Worm (Caenorhabditis elegans) whole organism, L4 larva: ENCODE measurements around the gene cyn-7.
"Not testable (repeated sequence)": the region's sequence is repeated elsewhere in the genome, so short reads cannot be mapped to it uniquely, and the experiment has no call there.

Source experiments
- D1046.2 ChIP-seq: fragments of 200-800 bp; sonication (Bioruptor generic); IDR thresholded peaks from 2 replicates; pipeline ENCODE4 v1.3.6; 2022; ENCODE audit warnings: missing genetic modification characterization, missing compliant biosample characterization
- T26A8.4 ChIP-seq: fragments of 200-800 bp; sonication (Bioruptor generic); IDR thresholded peaks from 2 replicates; pipeline ENCODE4 v1.3.6; 2022; ENCODE audit warnings: missing genetic modification characterization, missing compliant biosample characterization
- Y105C5A.15 ChIP-seq: fragments of 200-800 bp; sonication (Bioruptor generic); IDR thresholded peaks from 2 replicates; pipeline ENCODE4 v1.3.6; 2022; ENCODE audit warnings: missing genetic modification characterization, missing compliant biosample characterization
- Y5F2A.4 ChIP-seq: fragments of 200-800 bp; sonication (Bioruptor generic); optimal IDR thresholded peaks from 2 replicates; lab custom pipeline; 2018; ENCODE audit warnings: mild to moderate bottlenecking, missing genetic modification characterization, missing compliant biosample characterization
- ZK546.5 ChIP-seq, 2 experiments: sonication (generic microtip); optimal IDR thresholded peaks; 2 replicates each; lab custom pipeline; 2017; ENCODE audit warnings: missing biosample characterization in 2 of 2, missing genetic modification characterization in 2 of 2
- ama-1 ChIP-seq: fragments of 150-350 bp; optimal IDR thresholded peaks from 2 replicates; lab custom pipeline; 2014; ENCODE audit warnings: inconsistent platforms, mixed read lengths
- ces-1 ChIP-seq: fragments of 150-350 bp; sonication (generic microtip); optimal IDR thresholded peaks from 4 replicates; lab custom pipeline; 2014; ENCODE audit warnings: missing biosample characterization, missing genetic modification reagents, missing genetic modification characterization
- cey-2 ChIP-seq: sonication (generic microtip); optimal IDR thresholded peaks from 3 replicates; lab custom pipeline; 2017; ENCODE audit warnings: missing genetic modification characterization, mild to moderate bottlenecking, missing compliant biosample characterization, antibody characterized with exemption, borderline replicate concordance; ENCODE audit not compliant: insufficient read depth
- daf-16 ChIP-seq, 3 experiments: sonication (generic microtip); optimal IDR thresholded peaks; 2 replicates each; lab custom pipeline; 2016 to 2017; ENCODE audit warnings: missing genetic modification characterization in 3 of 3, missing genetic modification reagents in 3 of 3, mild to moderate bottlenecking in 2 of 3, missing compliant biosample characterization in 2 of 3, missing biosample characterization in 1 of 3, moderate library complexity in 1 of 3
- dmd-8 ChIP-seq: fragments of 200-800 bp; sonication (Bioruptor generic); IDR thresholded peaks from 2 replicates; pipeline ENCODE4 v1.3.6; 2022; ENCODE audit warnings: missing genetic modification characterization, missing compliant biosample characterization
- hlh-30 ChIP-seq: sonication (generic microtip); optimal IDR thresholded peaks from 2 replicates; lab custom pipeline; 2017; ENCODE audit warnings: antibody characterized with exemption, mild to moderate bottlenecking, missing genetic modification characterization, missing compliant biosample characterization; ENCODE audit not compliant: insufficient read depth
- lin-1 ChIP-seq: fragments of 200-800 bp; sonication (Bioruptor generic); IDR thresholded peaks from 2 replicates; pipeline ENCODE4 v1.3.6; 2022; ENCODE audit warnings: missing genetic modification reagents, missing genetic modification characterization, missing compliant biosample characterization
- lin-13 ChIP-seq: fragments of 150-350 bp; optimal IDR thresholded peaks from 2 replicates; lab custom pipeline; 2014; ENCODE audit warnings: missing biosample characterization, missing genetic modification reagents, missing genetic modification characterization
- madf-9 ChIP-seq: fragments of 200-800 bp; sonication (Bioruptor generic); conservative IDR thresholded peaks from 2 replicates; pipeline ENCODE4 v1.3.6; 2022; ENCODE audit warnings: missing genetic modification reagents, missing genetic modification characterization, missing compliant biosample characterization
- mxl-3 ChIP-seq: fragments of 200-800 bp; sonication (Bioruptor generic); optimal IDR thresholded peaks from 2 replicates; lab custom pipeline; 2018; ENCODE audit warnings: mild to moderate bottlenecking, missing genetic modification characterization, missing compliant biosample characterization
- nhr-237 ChIP-seq: sonication (generic microtip); optimal IDR thresholded peaks from 2 replicates; lab custom pipeline; 2017; ENCODE audit warnings: missing biosample characterization, missing genetic modification characterization
- nhr-28 ChIP-seq: fragments of 150-350 bp; optimal IDR thresholded peaks from 2 replicates; lab custom pipeline; 2014; ENCODE audit warnings: missing biosample characterization, missing genetic modification characterization
- nhr-77 ChIP-seq: fragments of 150-350 bp; optimal IDR thresholded peaks from 2 replicates; lab custom pipeline; 2014; ENCODE audit warnings: missing biosample characterization, missing genetic modification characterization
- pha-4 ChIP-seq, 2 experiments: fragments of 150-350 bp in 1 of 2; fragments of 200-800 bp in 1 of 2; sonication (Bioruptor generic) in 1 of 2; IDR thresholded peaks in 1 of 2; optimal IDR thresholded peaks in 1 of 2; 2 replicates each; pipeline versions ENCODE4 v1.3.6 to Lab custom; 2014 to 2022; ENCODE audit warnings: missing genetic modification characterization in 2 of 2, missing genetic modification reagents in 2 of 2, missing biosample characterization in 1 of 2, missing compliant biosample characterization in 1 of 2
- pqm-1 ChIP-seq: sonication (generic microtip); optimal IDR thresholded peaks from 2 replicates; lab custom pipeline; 2017; ENCODE audit warnings: missing biosample characterization, missing genetic modification characterization
- saeg-2 ChIP-seq: fragments of 200-800 bp; sonication (Bioruptor generic); IDR thresholded peaks from 2 replicates; pipeline ENCODE4 v1.3.6; 2022; ENCODE audit warnings: missing genetic modification reagents, missing genetic modification characterization, missing compliant biosample characterization
- unc-130 ChIP-seq: sonication (generic microtip); optimal IDR thresholded peaks from 2 replicates; lab custom pipeline; 2016; ENCODE audit warnings: missing genetic modification reagents, missing genetic modification characterization, missing compliant biosample characterization
- unc-39 ChIP-seq: sonication (generic microtip); optimal IDR thresholded peaks from 2 replicates; lab custom pipeline; 2017; ENCODE audit warnings: missing biosample characterization, missing genetic modification characterization
- unc-62 ChIP-seq, 3 experiments: fragments of 150-350 bp in 1 of 3; sonication (generic microtip); optimal IDR thresholded peaks in 2 of 3; peaks in 1 of 3; 1 replicate in 1 of 3; 2 replicates in 2 of 3; lab custom pipeline; 2014 to 2017; ENCODE audit warnings: missing biosample characterization in 3 of 3, missing genetic modification characterization in 3 of 3, missing genetic modification reagents in 3 of 3, missing genotype in 1 of 3
- zip-2 ChIP-seq: fragments of 150-350 bp; optimal IDR thresholded peaks from 2 replicates; lab custom pipeline; 2014; ENCODE audit warnings: missing biosample characterization, missing genetic modification characterization
- ztf-11 ChIP-seq: fragments of 150-350 bp; optimal IDR thresholded peaks from 2 replicates; lab custom pipeline; 2014; ENCODE audit warnings: missing biosample characterization, missing genetic modification characterization
- ztf-7 ChIP-seq: fragments of 150-350 bp; optimal IDR thresholded peaks from 2 replicates; lab custom pipeline; 2014; ENCODE audit warnings: missing biosample characterization, missing genetic modification characterization

cyn-7 gene

DNA sequence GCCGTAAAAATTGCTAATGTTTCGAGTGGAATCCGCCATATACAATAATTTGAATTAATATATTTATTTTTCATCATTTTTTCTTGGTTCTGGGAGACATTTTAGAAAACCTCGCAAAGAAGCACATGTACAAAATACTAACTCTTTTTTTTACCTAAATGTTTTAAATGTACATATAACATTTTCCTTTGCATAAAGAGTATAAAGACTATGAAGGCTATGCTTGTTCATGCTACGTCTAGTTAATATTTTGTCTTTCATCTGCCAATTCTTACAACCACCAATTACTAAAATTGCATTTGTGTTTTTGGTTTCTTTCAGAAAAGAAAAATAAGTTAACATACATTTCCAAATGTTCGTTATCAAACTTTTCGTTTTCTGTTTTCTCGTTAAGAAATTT lies 34.2 kb upstream of the cyn-7 start, which contains the start of gene irld-25:
irld-25 (plus strand) TSS at position 301 of the 400 bp plus-strand sequence.
- TF ChIP-seq pha-4 (GFP tag; IDR thresholded peaks at IDR 0.05; lab: Robert Waterston, UW) (no peak), pha-4 (tag; optimal IDR thresholded peaks at IDR 0.05; lab: Kevin White, UChicago) (no peak), nhr-77 (tag; lab: Kevin White, UChicago) (no peak), ama-1 (no peak), dmd-8 (GFP tag; lab: Robert Waterston, UW) (no peak), saeg-2 (GFP tag; lab: Robert Waterston, UW) (no peak), unc-62 (GFP tag; optimal IDR thresholded peaks at IDR 0.05 in 1 of 2; lab: Kevin White, UChicago) (no peak), unc-62 (tag; optimal IDR thresholded peaks at IDR 0.05; lab: Kevin White, UChicago) (no peak), D1046.2 (GFP tag; lab: Robert Waterston, UW) (no peak)
- TF ChIP-seq, all 104 proteins: peak for 0

- TF ChIP-seq unc-39 (tag; lab: Kevin White, UChicago) (no peak), madf-9 (GFP tag; lab: Robert Waterston, UW) (no peak)
Measured at ce11 chrV:15216705-15217104, 29.5 kb upstream of the cyn-7 start, which contains the start of gene sri-25. TSS of gene sri-25 (plus strand) at chrV:15217005.

ce11 chrV:15215175-15215574 lies 28.0 kb upstream of the cyn-7 start, which contains the start of gene sri-26:
TSS of gene sri-26 (plus strand) at chrV:15215475.
- TF ChIP-seq ZK546.5 (tag; optimal IDR thresholded peaks at IDR 0.05; lab: Kevin White, UChicago); zip-2 (tag; lab: Kevin White, UChicago); nhr-237: not testable (repeated sequence)

- not testable (repeated sequence) for TF ChIP-seq unc-39 (tag; lab: Kevin White, UChicago); lin-13; Y105C5A.15 (GFP tag; lab: Robert Waterston, UW)
Measured at ce11 chrV:15211869-15212268, 24.7 kb upstream of the cyn-7 start, which contains the start of gene sri-24. TSS of gene sri-24 (plus strand) at chrV:15212169.

- not testable (repeated sequence) for TF ChIP-seq cey-2 (tag; lab: Kevin White, UChicago); pqm-1 (tag; lab: Kevin White, UChicago); mxl-3 (GFP tag; lab: Kevin White, UChicago)
Measured at ce11 chrV:15207681-15208080, 20.5 kb upstream of the cyn-7 start, which contains the start of gene C41G6.12. TSS of gene C41G6.12 (minus strand) at chrV:15207781.

DNA sequence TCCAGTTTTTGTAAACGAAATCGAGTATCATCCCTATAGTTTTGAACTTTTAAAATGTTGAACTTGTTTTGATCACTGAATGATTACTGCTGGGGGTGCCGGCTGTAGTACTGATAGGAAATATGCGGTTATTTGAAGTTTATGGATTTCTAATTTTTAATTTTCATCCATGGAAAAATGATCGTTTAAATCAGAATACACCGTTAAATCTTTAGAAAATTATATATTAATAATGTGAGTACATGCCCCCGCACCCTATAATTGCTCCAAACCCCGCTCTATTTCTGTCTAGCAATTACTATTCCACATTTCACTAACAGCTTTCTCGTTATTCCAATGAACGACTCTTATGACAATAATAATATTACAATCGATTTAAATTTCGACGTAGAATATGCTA lies 12.6 kb upstream of the cyn-7 start, which contains the start of gene Y75B12B.10:
Y75B12B.10 (plus strand) TSS at position 301 of the 400 bp plus-strand sequence.
- TF ChIP-seq hlh-30 (no peak), T26A8.4 (no peak), ztf-7 (tag; lab: Kevin White, UChicago) (no peak), ces-1 (GFP tag; lab: Kevin White, UChicago) (no peak), D1046.2 (GFP tag; lab: Robert Waterston, UW) (no peak), nhr-28 (no peak), ama-1 (no peak), unc-130 (GFP tag; lab: Kevin White, UChicago) (no peak), daf-16 (GFP tag; optimal IDR thresholded peaks at IDR 0.05; lab: Kevin White, UChicago) (no peak), daf-16 (tag; optimal IDR thresholded peaks at IDR 0.05; lab: Kevin White, UChicago) (no peak), lin-1 (GFP tag; lab: Robert Waterston, UW) (no peak), ztf-11 (tag; lab: Kevin White, UChicago) (no peak), Y5F2A.4 (GFP tag; lab: Kevin White, UChicago) (no peak), unc-62 (GFP tag; optimal IDR thresholded peaks at IDR 0.05 in 1 of 2; lab: Kevin White, UChicago) (no peak), unc-62 (tag; optimal IDR thresholded peaks at IDR 0.05; lab: Kevin White, UChicago) (no peak)
